Worm (Caenorhabditis elegans): ENCODE results near the gene eif-2Bgamma.

ce11 chrII:6951250-6951806, 16.1 kb downstream of the eif-2Bgamma start, which contains the start of the genes malt-1 and ceh-38:
- TF ChIP-seq unc-62 (GFP tag; optimal IDR thresholded peaks at IDR 0.05 in 1 of 2) (peak in 1 of 2 experiments; percentile 100), unc-62 (tag; optimal IDR thresholded peaks at IDR 0.05) (no peak), nhr-237 (tag; optimal IDR thresholded peaks at IDR 0.05) (no peak)
